Worm (Caenorhabditis elegans) whole organism, mixed stage, embryonic: ENCODE measurements around the gene F42C5.4.

Experiments used
- ces-1 ChIP-seq: fragments of 150-350 bp; optimal IDR thresholded peaks from 2 replicates; lab custom pipeline; 2014; ENCODE audit warnings: missing biosample characterization, missing genetic modification reagents, missing genetic modification characterization
- flh-1 ChIP-seq: fragments of 200-800 bp; sonication (Bioruptor generic); optimal IDR thresholded peaks from 2 replicates; lab custom pipeline; 2018; ENCODE audit warnings: mild to moderate bottlenecking, missing genetic modification characterization, moderate library complexity, missing compliant biosample characterization
- lin-32 ChIP-seq: fragments of 200-800 bp; sonication (Bioruptor generic); optimal IDR thresholded peaks from 2 replicates; lab custom pipeline; 2018; ENCODE audit warnings: mild to moderate bottlenecking, missing genetic modification characterization, missing compliant biosample characterization

- no peak for TF ChIP-seq flh-1 (GFP tag; lab: Kevin White, UChicago)
- no peak for TF ChIP-seq ces-1
- TF ChIP-seq lin-32 (GFP tag; lab: Kevin White, UChicago): no peak
These were observed 37.0 kb upstream of the F42C5.4 start, which contains the start of gene sqst-2 for ce11 chrIV:7328918-7329317.
